Worm (Caenorhabditis elegans) whole organism, young adult: Measurements from ENCODE around the gene moc-2.
A peak's percentile ranks its signal among the peaks of the same experiment; 100 is the strongest.

Source experiments
- C06A6.2 ChIP-seq: fragments of 200-800 bp; sonication (Bioruptor generic); conservative IDR thresholded peaks from 2 replicates; pipeline ENCODE4 v1.3.6; 2022; ENCODE audit warnings: missing genetic modification characterization, missing compliant biosample characterization
- C17E4.6 ChIP-seq: fragments of 200-800 bp; sonication (Bioruptor generic); IDR thresholded peaks from 2 replicates; pipeline ENCODE4 v1.3.6; 2022; ENCODE audit warnings: missing genetic modification reagents, missing genetic modification characterization, missing compliant biosample characterization
- D2030.7 ChIP-seq: fragments of 200-800 bp; sonication (Bioruptor generic); IDR thresholded peaks from 2 replicates; pipeline ENCODE4 v1.3.6; 2022; ENCODE audit warnings: missing genetic modification reagents, missing genetic modification characterization, missing compliant biosample characterization
- F10E7.11 ChIP-seq: sonication (generic microtip); optimal IDR thresholded peaks from 2 replicates; lab custom pipeline; 2017; ENCODE audit warnings: mild to moderate bottlenecking, missing genetic modification characterization, moderate library complexity, missing compliant biosample characterization
- F33H1.4 ChIP-seq: fragments of 200-800 bp; sonication (Bioruptor generic); IDR thresholded peaks from 2 replicates; pipeline ENCODE4 v1.3.6; 2022; ENCODE audit warnings: missing genetic modification reagents, missing genetic modification characterization, missing compliant biosample characterization
- F49E8.2 ChIP-seq: sonication (generic microtip); optimal IDR thresholded peaks from 3 replicates; lab custom pipeline; 2017; ENCODE audit warnings: missing genetic modification characterization, mild to moderate bottlenecking, missing compliant biosample characterization, antibody characterized with exemption, moderate library complexity; ENCODE audit not compliant: insufficient read depth
- F57C9.4 ChIP-seq: sonication (generic microtip); optimal IDR thresholded peaks from 2 replicates; lab custom pipeline; 2017; ENCODE audit warnings: mild to moderate bottlenecking, missing genetic modification characterization, missing compliant biosample characterization
- K12H6.12 ChIP-seq: fragments of 200-800 bp; sonication (Bioruptor generic); optimal IDR thresholded peaks from 2 replicates; lab custom pipeline; 2018; ENCODE audit warnings: mild to moderate bottlenecking, missing genetic modification characterization, missing compliant biosample characterization
- T26A5.8 ChIP-seq: sonication (generic microtip); optimal IDR thresholded peaks from 2 replicates; lab custom pipeline; 2016; ENCODE audit warnings: missing genetic modification characterization, missing compliant biosample characterization
- Y53F4B.3 ChIP-seq: fragments of 200-800 bp; sonication (Bioruptor generic); IDR thresholded peaks from 2 replicates; pipeline ENCODE4 v1.3.6; 2022; ENCODE audit warnings: missing genetic modification reagents, missing genetic modification characterization, missing compliant biosample characterization
- Y53G8AR.9 ChIP-seq: fragments of 200-800 bp; sonication (Bioruptor generic); conservative IDR thresholded peaks from 2 replicates; pipeline ENCODE4 v1.3.6; 2022; ENCODE audit warnings: missing genetic modification reagents, missing genetic modification characterization, missing compliant biosample characterization
- Y56A3A.18 ChIP-seq: fragments of 200-800 bp; sonication (Bioruptor generic); IDR thresholded peaks from 2 replicates; pipeline ENCODE4 v1.3.6; 2022; ENCODE audit warnings: missing genetic modification reagents, missing genetic modification characterization, missing compliant biosample characterization
- attf-5 ChIP-seq: fragments of 200-800 bp; sonication (Bioruptor generic); optimal IDR thresholded peaks from 2 replicates; lab custom pipeline; 2018; ENCODE audit warnings: mild to moderate bottlenecking, missing genetic modification characterization, missing compliant biosample characterization
- bed-1 ChIP-seq: fragments of 200-800 bp; sonication (Bioruptor generic); IDR thresholded peaks from 2 replicates; pipeline ENCODE4 v1.3.6; 2022; ENCODE audit warnings: missing genetic modification reagents, missing genetic modification characterization, missing compliant biosample characterization
- ceh-100 ChIP-seq: fragments of 200-800 bp; sonication (Bioruptor generic); IDR thresholded peaks from 2 replicates; pipeline ENCODE4 v1.3.6; 2022; ENCODE audit warnings: missing genetic modification reagents, missing genetic modification characterization, missing compliant biosample characterization
- ceh-40 ChIP-seq: fragments of 200-800 bp; sonication (Bioruptor generic); IDR thresholded peaks from 2 replicates; pipeline ENCODE4 v1.3.6; 2022; ENCODE audit warnings: missing genetic modification characterization, missing compliant biosample characterization
- ceh-58 ChIP-seq: fragments of 200-800 bp; sonication (Bioruptor generic); IDR thresholded peaks from 2 replicates; pipeline ENCODE4 v1.3.6; 2022; ENCODE audit warnings: missing genetic modification characterization, missing compliant biosample characterization
- ceh-79 ChIP-seq: sonication (generic microtip); optimal IDR thresholded peaks from 2 replicates; lab custom pipeline; 2017; ENCODE audit warnings: mild to moderate bottlenecking, missing genetic modification characterization, missing compliant biosample characterization
- chd-7 ChIP-seq: sonication (generic microtip); optimal IDR thresholded peaks from 2 replicates; lab custom pipeline; 2016; ENCODE audit warnings: mild to moderate bottlenecking, missing genetic modification characterization, moderate library complexity, missing compliant biosample characterization
- dpl-1 ChIP-seq: fragments of 150-350 bp; optimal IDR thresholded peaks from 2 replicates; lab custom pipeline; 2014; ENCODE audit warnings: missing biosample characterization, missing genetic modification reagents, missing genetic modification characterization
- efl-1 ChIP-seq: fragments of 150-350 bp; optimal IDR thresholded peaks from 2 replicates; lab custom pipeline; 2014; ENCODE audit warnings: missing biosample characterization, missing genetic modification reagents, missing genetic modification characterization
- ekl-4 ChIP-seq: fragments of 200-800 bp; sonication (Bioruptor generic); IDR thresholded peaks from 2 replicates; pipeline ENCODE4 v1.3.6; 2022; ENCODE audit warnings: missing genetic modification reagents, missing genetic modification characterization, missing compliant biosample characterization
- ets-4 ChIP-seq: fragments of 200-800 bp; sonication (Bioruptor generic); optimal IDR thresholded peaks from 2 replicates; lab custom pipeline; 2018; ENCODE audit warnings: mild to moderate bottlenecking, missing genetic modification characterization, missing compliant biosample characterization
- hlh-12 ChIP-seq: sonication (generic microtip); optimal IDR thresholded peaks from 2 replicates; lab custom pipeline; 2016; ENCODE audit warnings: missing genetic modification characterization, missing compliant biosample characterization
- hlh-26 ChIP-seq: fragments of 200-800 bp; sonication (Bioruptor generic); conservative IDR thresholded peaks from 2 replicates; pipeline ENCODE4 v1.3.6; 2022; ENCODE audit warnings: missing genetic modification reagents, missing genetic modification characterization, missing compliant biosample characterization
- hsf-1 ChIP-seq: fragments of 200-800 bp; sonication (Bioruptor generic); IDR thresholded peaks from 2 replicates; pipeline ENCODE4 v1.3.6; 2022; ENCODE audit warnings: missing genetic modification reagents, missing genetic modification characterization, missing compliant biosample characterization
- let-526 ChIP-seq: fragments of 200-800 bp; sonication (Bioruptor generic); IDR thresholded peaks from 2 replicates; pipeline ENCODE4 v1.3.6; 2022; ENCODE audit warnings: missing genetic modification reagents, missing genetic modification characterization, missing compliant biosample characterization
- lin-26 ChIP-seq: fragments of 200-800 bp; sonication (Bioruptor generic); IDR thresholded peaks from 2 replicates; pipeline ENCODE4 v1.3.6; 2022; ENCODE audit warnings: missing genetic modification reagents, missing genetic modification characterization, missing compliant biosample characterization
- lin-35 ChIP-seq, 3 experiments: fragments of 150-350 bp in 2 of 3; sonication (generic microtip) in 1 of 3; optimal IDR thresholded peaks; 2 replicates each; lab custom pipeline; 2014 to 2018; ENCODE audit warnings: missing biosample characterization in 3 of 3, missing genetic modification characterization in 3 of 3, missing genetic modification reagents in 3 of 3
- lsl-1 ChIP-seq: fragments of 200-800 bp; sonication (Bioruptor generic); optimal IDR thresholded peaks from 2 replicates; lab custom pipeline; 2018; ENCODE audit warnings: mild to moderate bottlenecking, missing genetic modification characterization, moderate library complexity, missing compliant biosample characterization
- madf-10 ChIP-seq: sonication (generic microtip); optimal IDR thresholded peaks from 2 replicates; lab custom pipeline; 2016; ENCODE audit warnings: mild to moderate bottlenecking, missing genetic modification characterization, missing compliant biosample characterization
- madf-3 ChIP-seq: fragments of 200-800 bp; sonication (Bioruptor generic); IDR thresholded peaks from 2 replicates; pipeline ENCODE4 v1.3.6; 2022; ENCODE audit warnings: missing genetic modification reagents, missing genetic modification characterization, missing compliant biosample characterization
- madf-6 ChIP-seq: fragments of 200-800 bp; sonication (Bioruptor generic); IDR thresholded peaks from 2 replicates; pipeline ENCODE4 v1.3.6; 2022; ENCODE audit warnings: missing genetic modification reagents, missing genetic modification characterization, missing compliant biosample characterization
- mel-28 ChIP-seq: sonication (generic microtip); optimal IDR thresholded peaks from 2 replicates; lab custom pipeline; 2016; ENCODE audit warnings: borderline replicate concordance, mild to moderate bottlenecking, missing genetic modification characterization, missing compliant biosample characterization
- mes-4 ChIP-seq: sonication (generic microtip); optimal IDR thresholded peaks from 2 replicates; lab custom pipeline; 2016; ENCODE audit warnings: missing genotype, missing genetic modification characterization, missing compliant biosample characterization
- mxl-1 ChIP-seq: sonication (generic microtip); optimal IDR thresholded peaks from 2 replicates; lab custom pipeline; 2016; ENCODE audit warnings: missing genetic modification characterization, missing compliant biosample characterization
- nhr-120 ChIP-seq: fragments of 200-800 bp; sonication (Bioruptor generic); IDR thresholded peaks from 2 replicates; pipeline ENCODE4 v1.3.6; 2022; ENCODE audit warnings: missing genetic modification characterization, missing compliant biosample characterization
- nhr-80 ChIP-seq: sonication (generic microtip); optimal IDR thresholded peaks from 2 replicates; lab custom pipeline; 2016; ENCODE audit warnings: missing genetic modification characterization, missing compliant biosample characterization
- pbrm-1 ChIP-seq: fragments of 200-800 bp; sonication (Bioruptor generic); IDR thresholded peaks from 2 replicates; pipeline ENCODE4 v1.3.6; 2022; ENCODE audit warnings: missing genetic modification reagents, missing genetic modification characterization, missing compliant biosample characterization
- snpc-4 ChIP-seq, 5 experiments: fragments of 150-350 bp in 1 of 5; sonication (generic microtip) in 4 of 5; optimal IDR thresholded peaks; 2 replicates each; lab custom pipeline; 2014 to 2018; ENCODE audit warnings: missing genetic modification characterization in 5 of 5, missing biosample characterization in 3 of 5, antibody characterized with exemption in 2 of 5, mild to moderate bottlenecking in 2 of 5, missing compliant biosample characterization in 2 of 5, missing genotype in 2 of 5, moderate library complexity in 2 of 5, missing genetic modification reagents in 1 of 5
- unc-62 ChIP-seq: fragments of 150-350 bp; optimal IDR thresholded peaks from 2 replicates; lab custom pipeline; 2014; ENCODE audit warnings: missing biosample characterization, missing genetic modification reagents, missing genetic modification characterization
- xnd-1 ChIP-seq: sonication (generic microtip); optimal IDR thresholded peaks from 2 replicates; lab custom pipeline; 2016; ENCODE audit warnings: missing genotype, missing genetic modification reagents, missing genetic modification characterization, missing compliant biosample characterization
- zim-3 ChIP-seq: sonication (generic microtip); optimal IDR thresholded peaks from 2 replicates; lab custom pipeline; 2017; ENCODE audit warnings: mild to moderate bottlenecking, missing genetic modification characterization, moderate library complexity, missing compliant biosample characterization
- ztf-26 ChIP-seq: sonication (generic microtip); optimal IDR thresholded peaks from 2 replicates; lab custom pipeline; 2017; ENCODE audit warnings: missing genetic modification characterization, missing compliant biosample characterization

The moc-2 gene

DNA sequence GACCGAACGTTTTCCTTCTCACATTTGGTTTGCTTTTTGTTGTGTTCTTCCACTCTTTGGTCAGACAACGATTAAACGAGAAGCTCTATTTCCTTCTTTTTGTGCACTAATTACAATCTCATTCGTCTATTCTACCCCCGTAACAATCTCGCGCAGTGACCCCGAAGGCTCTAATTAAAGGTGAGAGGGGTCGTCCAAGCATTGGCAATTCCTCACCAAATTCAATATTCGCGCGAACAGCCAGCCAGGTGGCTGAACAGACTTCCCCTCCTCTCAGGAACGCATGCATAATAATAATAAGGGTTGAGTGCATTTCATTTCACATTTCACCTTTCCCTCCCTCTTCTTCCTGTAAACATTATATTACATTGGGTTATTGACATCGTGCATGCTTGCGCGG, 18.9 kb downstream of the moc-2 start:
- no peak for TF ChIP-seq attf-5 (GFP tag; lab: Kevin White, UChicago)
- TF ChIP-seq unc-62 (GFP tag; lab: Kevin White, UChicago): no peak
- no peak for TF ChIP-seq K12H6.12

DNA sequence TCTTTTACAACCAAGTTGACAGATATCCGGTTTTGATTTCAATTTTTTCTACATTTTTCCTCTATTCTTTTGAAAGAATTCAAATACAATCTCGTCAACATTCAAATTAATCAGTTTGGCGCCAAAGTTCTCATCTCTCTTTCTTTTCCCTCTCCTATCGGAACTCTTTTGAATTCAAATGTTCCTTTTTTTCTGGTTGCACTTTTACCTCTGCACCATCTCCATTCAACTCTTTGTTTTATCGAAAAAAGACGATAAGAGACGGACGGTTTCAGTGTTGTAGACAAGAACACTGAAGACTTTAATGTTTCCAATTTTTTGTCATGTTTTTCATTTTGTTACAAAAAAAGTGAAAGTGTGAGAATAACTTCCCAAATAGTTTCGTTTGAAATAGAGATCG, 28.0 kb downstream of the moc-2 start:
- TF ChIP-seq ceh-40 (GFP tag; lab: Robert Waterston, UW): no peak
- TF ChIP-seq C17E4.6 (GFP tag; lab: Robert Waterston, UW): no peak
- TF ChIP-seq hsf-1: no peak
- TF ChIP-seq ekl-4 (GFP tag; lab: Robert Waterston, UW): no peak
- TF ChIP-seq nhr-80 (tag; lab: Kevin White, UChicago): peak; percentile 90
- TF ChIP-seq attf-5 (GFP tag; lab: Kevin White, UChicago): peak; percentile 11
- no peak for TF ChIP-seq nhr-120
- TF ChIP-seq zim-3: no peak
- no peak for TF ChIP-seq F10E7.11
- no peak for TF ChIP-seq xnd-1
- TF ChIP-seq hlh-12 (tag; lab: Kevin White, UChicago): no peak
- no peak for TF ChIP-seq snpc-4 (GFP tag; optimal IDR thresholded peaks at IDR 0.05; lab: Kevin White, UChicago)
- no peak for TF ChIP-seq snpc-4 (tag; optimal IDR thresholded peaks at IDR 0.05; lab: Kevin White, UChicago)
- no peak for TF ChIP-seq madf-3 (GFP tag; lab: Robert Waterston, UW)
- TF ChIP-seq ceh-79 (tag; lab: Kevin White, UChicago): no peak
- no peak for TF ChIP-seq F49E8.2 (tag; lab: Kevin White, UChicago)
- TF ChIP-seq madf-6: no peak
- TF ChIP-seq efl-1 (GFP tag; lab: Kevin White, UChicago): no peak

DNA sequence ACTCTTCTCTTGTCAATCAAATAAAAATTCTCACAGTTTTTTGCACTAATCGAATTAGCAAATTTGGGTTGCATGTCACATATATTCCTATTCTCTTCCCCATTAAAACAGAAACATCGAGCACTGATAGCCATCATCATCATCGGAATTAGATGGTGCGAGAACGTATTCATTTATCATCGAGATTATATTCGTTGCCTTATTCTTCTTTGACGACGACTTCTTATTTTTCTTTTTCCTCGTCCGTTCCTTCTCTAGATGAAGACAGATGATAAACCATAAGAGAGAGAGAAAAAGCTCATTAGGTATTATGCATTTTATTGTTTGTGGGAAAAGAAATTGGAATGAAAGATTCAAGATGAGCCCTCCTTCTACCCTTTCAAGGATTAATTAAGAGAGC, 32.8 kb downstream of the moc-2 start:
- TF ChIP-seq ceh-100 (GFP tag; lab: Robert Waterston, UW) (no peak), lin-26 (GFP tag; lab: Robert Waterston, UW) (no peak), lsl-1 (GFP tag; lab: Kevin White, UChicago) (no peak), efl-1 (GFP tag; lab: Kevin White, UChicago) (no peak)

DNA sequence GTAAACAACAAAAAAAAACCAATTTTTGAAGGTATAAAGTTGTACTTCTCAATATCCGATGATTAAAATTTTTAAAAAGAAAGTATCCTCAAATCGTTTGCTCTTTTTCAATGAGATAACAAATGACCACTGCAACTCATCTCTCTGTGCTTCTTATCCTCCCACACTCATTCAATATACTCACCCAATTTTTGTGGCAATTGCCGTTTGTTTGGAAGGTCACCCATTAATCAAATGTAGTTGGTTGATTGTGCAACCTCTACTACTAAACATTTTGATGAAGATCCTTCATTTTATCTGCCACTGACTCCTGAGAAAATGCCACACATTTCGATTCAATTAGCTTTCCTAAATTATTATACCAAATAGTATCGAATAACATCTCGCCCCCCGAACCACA, 36.3 kb downstream of the moc-2 start:
- TF ChIP-seq ztf-26 (tag; lab: Kevin White, UChicago): no peak
- TF ChIP-seq ets-4: no peak
- TF ChIP-seq hlh-12 (tag; lab: Kevin White, UChicago): no peak
- TF ChIP-seq lin-35 (GFP tag; optimal IDR thresholded peaks at IDR 0.05; lab: Kevin White, UChicago): no peak
- no peak for TF ChIP-seq mes-4
- no peak for TF ChIP-seq hlh-26 (GFP tag; lab: Robert Waterston, UW)
- TF ChIP-seq Y53G8AR.9 (GFP tag; lab: Robert Waterston, UW): no peak
- TF ChIP-seq nhr-80 (tag; lab: Kevin White, UChicago): no peak
- TF ChIP-seq madf-6: no peak
- TF ChIP-seq D2030.7 (GFP tag; lab: Robert Waterston, UW): no peak

DNA sequence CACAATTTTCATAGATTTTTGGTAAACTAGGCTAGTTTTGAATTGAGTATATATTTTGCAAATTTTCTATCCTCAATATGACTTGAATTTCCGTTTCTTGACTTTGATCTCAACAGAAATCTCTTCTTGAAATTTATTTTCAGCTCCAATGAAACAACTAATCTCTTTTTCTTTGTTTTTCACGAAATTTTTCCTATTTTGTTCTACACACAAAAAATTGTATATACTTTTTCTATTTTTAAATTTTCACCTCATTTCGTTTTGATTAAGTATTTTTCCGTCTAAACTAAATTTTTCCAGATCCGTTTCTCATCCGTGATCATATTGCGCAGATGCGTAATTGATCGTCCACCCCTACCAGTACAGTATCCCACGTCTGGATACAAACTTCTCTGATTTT, 39.2 kb downstream of the moc-2 start, which contains the start of gene unc-83:
unc-83 (plus strand) TSS at position 301 of the 400 bp plus-strand sequence.
- TF ChIP-seq C06A6.2 (no peak), ceh-40 (GFP tag; lab: Robert Waterston, UW) (no peak), madf-10 (no peak), mel-28 (tag; lab: Kevin White, UChicago) (no peak), mxl-1 (no peak), chd-7 (tag; lab: Kevin White, UChicago) (no peak), ceh-58 (GFP tag; lab: Robert Waterston, UW) (no peak), let-526 (GFP tag; lab: Robert Waterston, UW) (no peak), dpl-1 (GFP tag; lab: Kevin White, UChicago) (no peak), T26A5.8 (no peak), unc-62 (GFP tag; lab: Kevin White, UChicago) (no peak), pbrm-1 (GFP tag; lab: Robert Waterston, UW) (no peak), Y56A3A.18 (GFP tag; lab: Robert Waterston, UW) (no peak), Y53F4B.3 (GFP tag; lab: Robert Waterston, UW) (no peak), xnd-1 (no peak), F57C9.4 (tag; lab: Kevin White, UChicago) (no peak), bed-1 (GFP tag; lab: Robert Waterston, UW) (no peak), F33H1.4 (GFP tag; lab: Robert Waterston, UW) (no peak)
